Worm (Caenorhabditis elegans): ENCODE data around the gene Y60C6A.1.

Gene Y60C6A.1

DNA sequence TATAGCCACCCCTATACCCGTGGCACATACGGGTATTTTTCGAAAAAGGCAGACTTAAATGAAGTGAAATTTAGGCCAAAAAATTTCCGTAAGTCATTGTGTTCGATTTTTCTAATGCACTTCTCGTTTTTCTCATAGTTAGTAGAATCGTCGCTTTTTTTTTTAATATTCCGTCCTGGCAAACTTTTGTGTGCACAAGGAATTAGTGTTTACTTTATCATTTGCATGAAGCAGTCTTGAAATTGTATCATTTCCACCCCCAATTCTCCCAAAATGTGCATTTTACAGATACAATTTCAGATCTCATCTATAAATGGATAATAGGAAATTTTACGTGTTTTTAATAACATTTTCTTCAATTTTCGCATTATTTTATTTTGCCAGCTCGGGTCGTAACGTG lies 33.1 kb upstream of the Y60C6A.1 start, which contains the start of gene C18G1.6:
Gene C18G1.6, plus strand, starts transcription at position 301 of the 400 bp plus-strand sequence.
- TF ChIP-seq nhr-77 (tag; optimal IDR thresholded peaks at IDR 0.05) (no peak), nhr-129 (tag; optimal IDR thresholded peaks at IDR 0.05) (no peak), ztf-1 (GFP tag; conservative IDR thresholded peaks at IDR 0.05) (no peak), sma-9 (GFP tag; optimal IDR thresholded peaks at IDR 0.05) (no peak), sma-9 (tag; optimal IDR thresholded peaks at IDR 0.05) (no peak), nhr-12 (tag; optimal IDR thresholded peaks at IDR 0.05) (no peak), skn-1 (tag; optimal IDR thresholded peaks at IDR 0.05) (no peak), aly-2 (tag; optimal IDR thresholded peaks at IDR 0.05) (no peak), unc-55 (GFP tag; optimal IDR thresholded peaks at IDR 0.05) (no peak), ZK546.5 (tag; optimal IDR thresholded peaks at IDR 0.05) (no peak), Y55F3AM.14 (GFP tag; optimal IDR thresholded peaks at IDR 0.05) (no peak), elt-1 (tag; optimal IDR thresholded peaks at IDR 0.05) (no peak), mdl-1 (tag; optimal IDR thresholded peaks at IDR 0.05) (no peak), unc-62 (GFP tag; optimal IDR thresholded peaks at IDR 0.05) (no peak)

DNA sequence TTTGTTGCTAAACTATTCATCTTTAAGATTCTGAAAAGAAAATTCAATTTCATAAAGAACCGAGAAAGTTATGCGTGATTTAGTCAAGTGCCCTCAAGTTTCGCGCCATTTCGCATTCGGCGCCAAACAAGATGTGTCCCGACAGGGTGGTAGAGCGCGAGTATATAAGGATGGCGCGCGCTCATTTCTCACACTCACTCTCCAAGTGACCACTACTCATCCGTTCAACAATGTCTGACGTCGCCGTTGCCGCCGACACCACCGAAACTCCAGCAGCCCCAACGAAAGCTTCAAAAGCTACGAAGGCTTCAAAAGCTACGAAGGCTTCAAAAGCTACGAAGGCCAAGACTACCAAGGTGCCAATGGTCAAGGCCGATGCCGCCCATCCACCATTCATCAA lies 29.3 kb upstream of the Y60C6A.1 start, which contains the start of gene hil-4:
Gene hil-4, plus strand, starts transcription at position 191 of the 400 bp plus-strand sequence.
- no peak for TF ChIP-seq aly-2 (tag; optimal IDR thresholded peaks at IDR 0.05)
- no peak for TF ChIP-seq mab-5 (tag; optimal IDR thresholded peaks at IDR 0.05)
- TF ChIP-seq nhr-12 (tag; optimal IDR thresholded peaks at IDR 0.05) = no peak
- no peak for TF ChIP-seq lin-39 (tag; optimal IDR thresholded peaks at IDR 0.05)
- no peak for TF ChIP-seq fos-1 (tag; optimal IDR thresholded peaks at IDR 0.05)
- no peak for TF ChIP-seq lin-13 (GFP tag; optimal IDR thresholded peaks at IDR 0.05)
- TF ChIP-seq ama-1 (optimal IDR thresholded peaks at IDR 0.05) = no peak
- no peak for TF ChIP-seq Y55F3AM.14 (GFP tag; optimal IDR thresholded peaks at IDR 0.05)
- TF ChIP-seq ceh-16 (tag; optimal IDR thresholded peaks at IDR 0.05) = no peak
- TF ChIP-seq zag-1 (tag; optimal IDR thresholded peaks at IDR 0.05) = no peak
- no peak for TF ChIP-seq crh-2 (tag; optimal IDR thresholded peaks at IDR 0.05)
- no peak for TF ChIP-seq F13H6.1 (tag; optimal IDR thresholded peaks at IDR 0.05)
- no peak for TF ChIP-seq nhr-21 (tag; optimal IDR thresholded peaks at IDR 0.05)
- TF ChIP-seq lin-11 (tag; optimal IDR thresholded peaks at IDR 0.05) = no peak
- no peak for TF ChIP-seq ztf-4 (tag; optimal IDR thresholded peaks at IDR 0.05)
- TF ChIP-seq alr-1 (tag; optimal IDR thresholded peaks at IDR 0.05) = no peak

DNA sequence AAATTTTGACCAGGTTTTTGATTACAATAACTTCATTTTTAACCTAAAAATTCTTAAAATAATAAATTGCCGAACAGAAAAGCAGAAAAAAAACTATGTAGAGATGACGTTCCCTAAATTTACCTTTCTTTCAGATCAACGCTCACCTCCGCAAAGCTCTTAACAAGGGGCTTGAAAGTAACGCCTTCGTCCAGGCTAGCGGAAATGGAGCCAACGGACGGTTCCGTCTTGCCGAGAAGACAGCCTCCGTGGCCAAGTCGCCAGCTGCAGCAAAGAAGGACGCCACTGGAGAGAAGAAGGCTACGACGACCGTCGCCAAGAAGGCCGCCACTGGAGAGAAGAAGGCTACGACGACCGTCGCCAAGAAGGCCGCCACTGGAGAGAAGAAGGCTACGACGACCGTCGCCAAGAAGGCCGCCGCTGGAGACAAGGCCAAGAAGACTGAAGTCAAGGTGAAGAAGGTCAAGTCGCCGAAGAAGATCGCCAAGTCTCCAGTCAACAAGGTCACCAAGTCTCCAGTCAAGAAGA lies 28.7 kb upstream of the Y60C6A.1 start:
- TF ChIP-seq Y55F3AM.14 (GFP tag; optimal IDR thresholded peaks at IDR 0.05) = peak; percentile 0
- no peak for TF ChIP-seq egl-27 (tag; optimal IDR thresholded peaks at IDR 0.05)

DNA sequence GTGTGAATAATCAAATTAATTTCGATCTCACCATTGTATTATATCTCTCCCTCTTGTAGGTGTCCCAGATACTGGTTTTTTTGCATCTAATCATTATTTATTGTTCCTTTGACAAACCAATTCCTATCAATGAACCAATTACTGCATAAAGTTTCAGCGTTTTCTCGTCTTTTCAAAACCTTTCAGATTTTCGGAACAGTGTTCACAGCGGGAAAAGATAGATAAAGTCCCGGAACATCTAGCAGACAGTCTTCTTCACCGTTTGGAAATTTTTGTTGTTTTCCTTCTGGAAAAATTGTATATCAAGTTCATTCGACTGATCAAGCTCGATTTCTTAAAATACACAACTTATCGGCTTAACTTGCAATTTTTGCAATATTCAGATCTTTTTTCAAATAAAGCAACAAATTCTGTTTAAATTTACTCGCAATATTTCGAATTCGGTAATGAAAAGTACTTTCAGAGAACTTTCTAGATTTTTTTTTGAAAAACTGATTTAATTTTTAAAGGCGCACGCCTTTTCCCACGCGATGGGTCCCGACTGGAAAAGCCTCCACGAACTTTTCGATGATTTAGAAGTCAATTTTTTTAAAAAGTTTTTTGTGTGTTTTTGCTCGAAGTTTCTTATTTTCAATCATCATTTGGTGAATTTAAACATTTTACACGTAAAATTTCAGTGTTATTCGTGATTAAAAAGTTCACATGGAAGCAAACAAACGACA lies 27.9 kb upstream of the Y60C6A.1 start, which contains the start of gene pgl-3:
Gene pgl-3, plus strand, starts transcription at position 672 of the 722 bp plus-strand sequence.
- no peak for TF ChIP-seq nhr-12 (tag; optimal IDR thresholded peaks at IDR 0.05)
- TF ChIP-seq lin-11 (tag; optimal IDR thresholded peaks at IDR 0.05) = no peak
- TF ChIP-seq dmd-4 (tag; optimal IDR thresholded peaks at IDR 0.05) = no peak
- no peak for TF ChIP-seq C34F6.9 (tag; optimal IDR thresholded peaks at IDR 0.05)
- TF ChIP-seq aly-2 (tag; optimal IDR thresholded peaks at IDR 0.05) = no peak
- TF ChIP-seq ztf-1 (GFP tag; conservative IDR thresholded peaks at IDR 0.05) = no peak
- TF ChIP-seq egl-27 (tag; optimal IDR thresholded peaks at IDR 0.05) = no peak
- TF ChIP-seq unc-39 (tag; optimal IDR thresholded peaks at IDR 0.05) = no peak
- no peak for TF ChIP-seq skn-1 (tag; optimal IDR thresholded peaks at IDR 0.05)
- no peak for TF ChIP-seq Y55F3AM.14 (GFP tag; optimal IDR thresholded peaks at IDR 0.05)
- no peak for TF ChIP-seq ztf-11 (tag; optimal IDR thresholded peaks at IDR 0.05)
- TF ChIP-seq nhr-21 (tag; optimal IDR thresholded peaks at IDR 0.05) = no peak
- no peak for TF ChIP-seq nhr-129 (tag; optimal IDR thresholded peaks at IDR 0.05)
- TF ChIP-seq ceh-16 (tag; optimal IDR thresholded peaks at IDR 0.05) = no peak
- TF ChIP-seq F13H6.1 (tag; optimal IDR thresholded peaks at IDR 0.05) = no peak
- TF ChIP-seq R02D3.7 (tag; optimal IDR thresholded peaks at IDR 0.05) = no peak

DNA sequence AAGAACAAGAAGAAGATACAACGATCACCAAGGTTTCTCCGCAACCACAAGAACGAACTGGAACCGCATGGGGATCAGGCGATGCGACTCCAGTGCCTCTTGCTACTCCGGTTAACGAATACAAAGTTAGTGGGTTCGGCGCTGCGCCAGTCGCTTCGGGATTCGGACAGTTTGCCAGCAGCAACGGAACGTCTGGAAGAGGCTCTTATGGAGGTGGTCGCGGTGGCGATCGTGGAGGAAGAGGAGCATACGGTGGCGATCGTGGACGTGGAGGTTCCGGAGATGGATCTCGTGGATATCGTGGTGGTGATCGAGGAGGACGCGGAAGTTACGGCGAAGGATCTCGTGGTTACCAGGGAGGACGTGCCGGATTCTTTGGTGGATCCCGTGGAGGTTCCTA lies 25.4 kb upstream of the Y60C6A.1 start:
- TF ChIP-seq sma-9 (GFP tag; optimal IDR thresholded peaks at IDR 0.05) (no peak), sma-9 (tag; optimal IDR thresholded peaks at IDR 0.05) (no peak), aly-2 (tag; optimal IDR thresholded peaks at IDR 0.05) (no peak), C34F6.9 (tag; optimal IDR thresholded peaks at IDR 0.05) (no peak), nhr-23 (tag; optimal IDR thresholded peaks at IDR 0.05) (no peak), lin-13 (GFP tag; optimal IDR thresholded peaks at IDR 0.05) (no peak), crh-2 (tag; optimal IDR thresholded peaks at IDR 0.05) (no peak)

All from whole organism, L2 larva.